Worm (Caenorhabditis elegans) whole organism, midembryonic: Measurements from ENCODE around the gene Y41D4A.6.
A peak's percentile ranks its signal among the peaks of the same experiment; 100 is the strongest.

Source experiments
- T22C8.4 ChIP-seq: fragments of 200-800 bp; sonication (Bioruptor generic); IDR thresholded peaks from 2 replicates; pipeline ENCODE4 v1.3.6; 2022; ENCODE audit warnings: missing genetic modification characterization, missing compliant biosample characterization
- cog-1 ChIP-seq: sonication (generic microtip); optimal IDR thresholded peaks from 2 replicates; lab custom pipeline; 2016; ENCODE audit warnings: missing genetic modification characterization, missing compliant biosample characterization
- flt-1 ChIP-seq: fragments of 200-800 bp; sonication (Bioruptor generic); IDR thresholded peaks from 2 replicates; pipeline ENCODE4 v1.3.6; 2022; ENCODE audit warnings: missing genetic modification characterization, missing compliant biosample characterization
- klf-2 ChIP-seq: fragments of 200-800 bp; sonication (Bioruptor generic); conservative IDR thresholded peaks from 2 replicates; pipeline ENCODE4 v1.3.6; 2022; ENCODE audit warnings: missing genetic modification reagents, missing genetic modification characterization, missing compliant biosample characterization
- med-1 ChIP-seq: sonication (generic microtip); optimal IDR thresholded peaks from 2 replicates; lab custom pipeline; 2017; ENCODE audit warnings: missing genetic modification characterization, mild to moderate bottlenecking, missing compliant biosample characterization, antibody characterized with exemption, missing genetic modification reagents; ENCODE audit not compliant: insufficient read depth
- ref-1 ChIP-seq: fragments of 200-800 bp; sonication (Bioruptor generic); conservative IDR thresholded peaks from 2 replicates; pipeline ENCODE4 v1.3.6; 2022; ENCODE audit warnings: missing genetic modification reagents, missing genetic modification characterization, missing compliant biosample characterization
- tab-1 ChIP-seq: fragments of 200-800 bp; sonication (Bioruptor generic); IDR thresholded peaks from 2 replicates; pipeline ENCODE4 v1.3.6; 2022; ENCODE audit warnings: missing genetic modification characterization, missing compliant biosample characterization
- ztf-23 ChIP-seq: fragments of 200-800 bp; sonication (Bioruptor generic); IDR thresholded peaks from 2 replicates; pipeline ENCODE4 v1.3.6; 2022; ENCODE audit warnings: missing genetic modification reagents, missing genetic modification characterization, missing compliant biosample characterization
- ztf-29 ChIP-seq: fragments of 200-800 bp; sonication (Bioruptor generic); IDR thresholded peaks from 2 replicates; pipeline ENCODE4 v1.3.6; 2022; ENCODE audit warnings: missing genetic modification reagents, missing genetic modification characterization, missing compliant biosample characterization

The Y41D4A.6 gene

DNA sequence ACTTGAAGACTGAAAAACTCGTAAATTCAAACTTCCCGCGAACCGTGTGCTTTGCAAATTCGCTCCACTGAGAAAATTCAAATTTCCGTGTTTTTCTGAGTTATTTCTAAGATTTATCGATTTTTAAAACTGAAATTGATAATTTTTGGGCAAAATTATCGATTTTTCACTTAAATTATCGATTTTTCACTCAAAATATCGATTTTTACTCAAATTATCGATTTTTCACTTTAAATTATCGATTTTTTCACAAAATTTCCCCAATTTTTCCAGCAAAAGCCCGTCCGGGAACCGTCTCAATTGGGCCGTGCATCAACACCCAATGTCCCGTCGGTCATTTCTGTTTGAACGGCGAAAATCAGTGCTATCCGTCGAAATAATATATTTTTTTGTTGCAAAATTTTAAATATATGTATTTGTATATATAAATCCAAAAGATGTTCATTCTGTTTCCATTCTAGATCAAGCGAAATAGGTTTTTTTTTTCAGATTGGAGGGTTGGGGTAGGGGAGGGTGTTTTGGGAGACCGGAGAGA is 17.7 kb downstream of the Y41D4A.6 start:
- TF ChIP-seq T22C8.4 (peak; percentile 92), cog-1 (tag; lab: Kevin White, UChicago) (no peak)

DNA sequence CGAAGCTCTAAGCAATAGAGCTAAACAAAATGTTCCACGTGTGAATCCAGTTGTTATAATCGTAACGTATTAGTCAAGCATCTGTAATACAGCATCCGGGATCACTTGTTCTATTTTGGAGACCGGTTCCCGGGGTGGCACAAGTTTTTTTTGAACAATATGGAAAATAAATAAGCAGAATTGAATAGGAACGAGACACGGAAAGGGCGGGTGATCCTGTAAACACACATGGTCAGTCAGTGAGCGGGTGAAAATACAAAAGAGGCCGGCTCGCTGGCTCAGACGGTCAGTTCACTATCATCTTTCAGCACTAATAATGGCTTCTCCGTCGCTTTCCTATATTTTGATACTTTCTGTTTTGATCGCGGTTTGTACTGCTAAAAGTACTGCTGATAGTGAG is 19.4 kb downstream of the Y41D4A.6 start, which contains the start of gene K08D12.8:
K08D12.8 (plus strand) TSS at position 301 of the 400 bp plus-strand sequence.
- no peak for TF ChIP-seq ztf-29 (GFP tag; lab: Robert Waterston, UW)
- no peak for TF ChIP-seq cog-1 (tag; lab: Kevin White, UChicago)
- no peak for TF ChIP-seq flt-1 (GFP tag; lab: Robert Waterston, UW)
- TF ChIP-seq ztf-23 (GFP tag; lab: Robert Waterston, UW): no peak
- TF ChIP-seq T22C8.4: no peak
- no peak for TF ChIP-seq med-1 (GFP tag; lab: Kevin White, UChicago)
- TF ChIP-seq klf-2 (GFP tag; lab: Robert Waterston, UW): no peak
- TF ChIP-seq tab-1 (GFP tag; lab: Robert Waterston, UW): no peak
- TF ChIP-seq ref-1: no peak

ce11 chrIV:1724283-1724682 is 21.0 kb downstream of the Y41D4A.6 start, which contains the start of gene epic-3:
Gene epic-3, minus strand, starts transcription at chrIV:1724383.
- TF ChIP-seq ref-1 (no peak), tab-1 (GFP tag; lab: Robert Waterston, UW) (no peak), ztf-29 (GFP tag; lab: Robert Waterston, UW) (no peak), cog-1 (tag; lab: Kevin White, UChicago) (no peak), ztf-23 (GFP tag; lab: Robert Waterston, UW) (no peak), flt-1 (GFP tag; lab: Robert Waterston, UW) (no peak), klf-2 (GFP tag; lab: Robert Waterston, UW) (no peak), T22C8.4 (no peak), med-1 (GFP tag; lab: Kevin White, UChicago) (no peak)

ce11 chrIV:1722953-1723352 is 22.4 kb downstream of the Y41D4A.6 start:
- no peak for TF ChIP-seq tab-1 (GFP tag; lab: Robert Waterston, UW)
- TF ChIP-seq ztf-23 (GFP tag; lab: Robert Waterston, UW): no peak
- no peak for TF ChIP-seq ref-1
- no peak for TF ChIP-seq flt-1 (GFP tag; lab: Robert Waterston, UW)
- no peak for TF ChIP-seq med-1 (GFP tag; lab: Kevin White, UChicago)
- TF ChIP-seq T22C8.4: no peak
- TF ChIP-seq cog-1 (tag; lab: Kevin White, UChicago): no peak
- no peak for TF ChIP-seq ztf-29 (GFP tag; lab: Robert Waterston, UW)
- TF ChIP-seq klf-2 (GFP tag; lab: Robert Waterston, UW): no peak

DNA sequence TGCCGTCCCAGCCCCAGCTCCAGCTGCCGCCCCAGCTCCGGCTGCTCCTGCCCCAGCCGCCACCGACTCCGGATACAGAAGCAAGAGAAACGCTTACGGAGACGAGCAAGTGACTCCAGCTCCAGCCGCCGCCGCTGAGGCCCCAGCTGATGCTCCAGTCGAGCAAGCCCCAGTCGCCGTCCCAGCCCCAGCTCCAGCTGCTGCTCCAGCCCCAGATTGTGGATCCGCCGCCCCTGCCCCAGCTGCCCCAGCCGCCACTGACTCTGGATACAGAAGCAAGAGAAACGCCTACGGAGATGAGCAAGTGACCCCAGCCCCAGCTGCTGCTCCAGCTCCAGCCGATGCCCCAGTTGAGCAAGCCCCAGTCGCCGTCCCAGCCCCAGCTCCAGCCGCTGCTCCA is 22.8 kb downstream of the Y41D4A.6 start:
- TF ChIP-seq klf-2 (GFP tag; lab: Robert Waterston, UW) (peak; percentile 54; the same call in 1 of the 2 replicates), ztf-23 (GFP tag; lab: Robert Waterston, UW) (0 out of 2 replicates have a peak, but pooled peaks have one; percentile 32)

DNA sequence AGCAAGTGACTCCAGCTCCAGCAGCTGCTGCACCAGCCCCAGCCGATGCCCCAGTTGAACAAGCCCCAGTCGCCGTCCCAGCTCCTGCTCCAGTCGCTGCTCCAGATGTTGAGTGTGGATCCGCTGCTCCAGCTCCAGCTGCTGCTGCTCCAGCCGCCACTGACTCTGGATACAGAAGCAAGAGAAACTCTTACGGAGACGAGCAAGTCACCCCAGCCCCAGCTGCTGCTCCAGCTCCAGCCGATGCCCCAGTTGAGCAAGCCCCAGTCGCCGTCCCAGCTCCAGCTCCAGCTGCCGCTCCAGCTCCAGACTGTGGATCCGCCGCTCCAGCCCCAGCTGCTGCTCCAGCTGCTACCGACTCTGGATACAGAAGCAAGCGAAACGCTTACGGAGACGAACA is 23.7 kb downstream of the Y41D4A.6 start:
- TF ChIP-seq ref-1 (no peak), cog-1 (tag; lab: Kevin White, UChicago) (no peak), tab-1 (GFP tag; lab: Robert Waterston, UW) (no peak), med-1 (GFP tag; lab: Kevin White, UChicago) (no peak), klf-2 (GFP tag; lab: Robert Waterston, UW) (no peak; the same call in 1 of the 2 replicates), flt-1 (GFP tag; lab: Robert Waterston, UW) (no peak), ztf-29 (GFP tag; lab: Robert Waterston, UW) (no peak), ztf-23 (GFP tag; lab: Robert Waterston, UW) (no peak), T22C8.4 (no peak)

DNA sequence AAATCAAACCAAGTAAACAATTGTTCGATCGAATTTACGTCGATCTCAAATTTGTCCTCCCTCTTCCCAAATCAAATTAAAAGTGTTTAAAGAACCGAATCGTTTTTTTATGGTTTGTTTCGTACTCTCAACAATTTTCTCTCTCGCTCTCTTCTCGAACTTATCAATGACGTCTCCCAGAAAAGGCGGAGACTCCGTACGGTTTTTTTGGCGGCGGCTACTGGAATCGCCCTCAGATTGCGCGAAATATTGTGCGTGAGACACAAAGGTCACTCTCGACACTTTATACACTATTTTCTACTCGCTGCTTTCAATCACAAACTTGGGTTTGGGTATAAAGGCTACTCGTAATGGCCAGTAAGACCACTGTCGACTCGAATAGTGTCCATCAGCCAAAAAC is 24.8 kb downstream of the Y41D4A.6 start, which contains the start of gene epic-2:
epic-2 (plus strand) TSS at position 317 of the 400 bp plus-strand sequence.
- TF ChIP-seq klf-2 (GFP tag; lab: Robert Waterston, UW) (no peak), ztf-29 (GFP tag; lab: Robert Waterston, UW) (no peak)

DNA sequence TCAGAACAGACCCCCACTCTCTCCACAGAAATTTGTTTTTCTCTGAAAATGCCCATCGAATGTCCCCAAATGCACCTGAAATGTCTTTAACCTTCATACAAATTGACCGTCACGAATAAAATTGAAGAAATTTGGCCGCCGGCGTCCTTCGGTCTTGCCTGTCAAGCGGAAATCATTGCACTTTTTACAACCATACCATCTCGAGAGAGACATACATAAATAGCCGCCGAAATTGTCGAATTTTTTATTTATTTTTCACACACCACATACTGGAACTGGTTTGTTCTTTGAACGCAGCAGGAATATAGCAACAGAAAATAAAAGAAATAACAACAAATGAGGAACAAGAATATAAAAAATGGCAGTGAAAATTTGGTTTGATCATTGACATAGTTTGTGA is 29.6 kb downstream of the Y41D4A.6 start:
- TF ChIP-seq klf-2 (GFP tag; lab: Robert Waterston, UW) (no peak), ref-1 (no peak), flt-1 (GFP tag; lab: Robert Waterston, UW) (no peak), tab-1 (GFP tag; lab: Robert Waterston, UW) (no peak), ztf-23 (GFP tag; lab: Robert Waterston, UW) (no peak), cog-1 (tag; lab: Kevin White, UChicago) (no peak), T22C8.4 (no peak), ztf-29 (GFP tag; lab: Robert Waterston, UW) (no peak), med-1 (GFP tag; lab: Kevin White, UChicago) (no peak)

ce11 chrIV:1713618-1714017 is 31.7 kb downstream of the Y41D4A.6 start:
- TF ChIP-seq ztf-29 (GFP tag; lab: Robert Waterston, UW) (no peak), tab-1 (GFP tag; lab: Robert Waterston, UW) (no peak), med-1 (GFP tag; lab: Kevin White, UChicago) (no peak), cog-1 (tag; lab: Kevin White, UChicago) (no peak), T22C8.4 (no peak), klf-2 (GFP tag; lab: Robert Waterston, UW) (no peak), ztf-23 (GFP tag; lab: Robert Waterston, UW) (no peak), flt-1 (GFP tag; lab: Robert Waterston, UW) (no peak), ref-1 (no peak)

DNA sequence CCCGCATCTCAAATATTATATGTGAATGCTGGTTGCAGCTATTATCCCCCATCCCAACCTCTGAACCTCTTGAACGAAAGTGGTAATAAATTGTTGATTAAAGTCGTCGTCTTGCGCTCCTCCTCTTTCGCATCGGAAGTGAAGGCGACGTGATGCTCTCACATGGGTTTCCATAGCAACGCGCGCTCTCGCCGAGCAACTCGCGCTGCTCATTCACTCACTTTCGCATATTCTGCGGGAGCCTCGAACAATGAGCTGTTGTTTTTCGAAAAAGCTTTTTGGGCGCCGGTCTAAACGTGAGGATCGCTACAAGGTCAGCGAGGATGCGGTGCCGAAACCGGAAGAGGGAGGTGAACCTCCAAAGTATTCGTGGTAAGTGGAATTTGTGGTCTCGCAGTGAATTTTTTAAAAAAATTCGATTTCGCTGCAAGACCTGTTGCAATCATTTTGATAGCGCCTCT is 34.2 kb downstream of the Y41D4A.6 start, which contains the start of gene rpi-2:
rpi-2 (plus strand) TSS at position 234 of the 461 bp plus-strand sequence.
- 0 out of 2 replicates have a peak, but pooled peaks have one; percentile 26 for TF ChIP-seq klf-2 (GFP tag; lab: Robert Waterston, UW)
- TF ChIP-seq cog-1 (tag; lab: Kevin White, UChicago): no peak
